Worm (Caenorhabditis elegans): ENCODE data around the gene F41G4.7.

ce11 chrX:16815508-16815907, 20.7 kb downstream of the F41G4.7 start:
- no peak for TF ChIP-seq unc-3 (GFP tag; conservative IDR thresholded peaks at IDR 0.05)
- no peak for TF ChIP-seq unc-3 (tag; optimal IDR thresholded peaks at IDR 0.05)
- peak; percentile 83 for TF ChIP-seq unc-55 (GFP tag; optimal IDR thresholded peaks at IDR 0.05)
- no peak for TF ChIP-seq nhr-232 (tag; optimal IDR thresholded peaks at IDR 0.05)
- TF ChIP-seq fkh-10 (GFP tag; optimal IDR thresholded peaks at IDR 0.05) = no peak
- TF ChIP-seq hlh-30 (tag; optimal IDR thresholded peaks at IDR 0.05; ENCODE audit: insufficient read depth) = peak; percentile 88
- TF ChIP-seq ceh-6 (GFP tag; optimal IDR thresholded peaks at IDR 0.05) = no peak
- TF ChIP-seq nfya-1 (tag; optimal IDR thresholded peaks at IDR 0.05) = no peak
- TF ChIP-seq ama-1 (optimal IDR thresholded peaks at IDR 0.05) = no peak
- TF ChIP-seq pat-9 (tag; optimal IDR thresholded peaks at IDR 0.05) = no peak
- TF ChIP-seq sox-2 (GFP tag; IDR thresholded peaks at IDR 0.05) = no peak
- TF ChIP-seq zip-5 (tag; optimal IDR thresholded peaks at IDR 0.05) = no peak
- TF ChIP-seq ceh-9 (tag; optimal IDR thresholded peaks at IDR 0.05) = no peak
- no peak for TF ChIP-seq ttx-3 (tag; optimal IDR thresholded peaks at IDR 0.05)
- no peak for TF ChIP-seq pqm-1 (tag; optimal IDR thresholded peaks at IDR 0.05)
